Fruit fly (Drosophila melanogaster) whole organism, wandering third instar larva: Measurements from ENCODE around the gene CG31751.

Experiments used
- CrebA ChIP-seq: fragments of 200-800 bp; sonication (Bioruptor generic); optimal IDR thresholded peaks from 2 replicates; lab custom pipeline; 2016; ENCODE audit warnings: missing biosample characterization, mild to moderate bottlenecking, missing genetic modification characterization, borderline replicate concordance
- HLH106 ChIP-seq: fragments of 200-800 bp; optimal IDR thresholded peaks from 3 replicates; lab custom pipeline; 2019; ENCODE audit warnings: missing biosample characterization, mild to moderate bottlenecking, missing genetic modification characterization, moderate library complexity
- Jra ChIP-seq: sonication (Bioruptor generic); optimal IDR thresholded peaks from 2 replicates; lab custom pipeline; 2016; ENCODE audit warnings: missing biosample characterization, missing genetic modification characterization
- N ChIP-seq: fragments of >200 bp; optimal IDR thresholded peaks from 2 replicates; lab custom pipeline; 2018; ENCODE audit warnings: missing biosample characterization, missing external identifiers, missing genetic modification characterization
- pan ChIP-seq: fragments of >200 bp; optimal IDR thresholded peaks from 2 replicates; lab custom pipeline; 2017

DNA sequence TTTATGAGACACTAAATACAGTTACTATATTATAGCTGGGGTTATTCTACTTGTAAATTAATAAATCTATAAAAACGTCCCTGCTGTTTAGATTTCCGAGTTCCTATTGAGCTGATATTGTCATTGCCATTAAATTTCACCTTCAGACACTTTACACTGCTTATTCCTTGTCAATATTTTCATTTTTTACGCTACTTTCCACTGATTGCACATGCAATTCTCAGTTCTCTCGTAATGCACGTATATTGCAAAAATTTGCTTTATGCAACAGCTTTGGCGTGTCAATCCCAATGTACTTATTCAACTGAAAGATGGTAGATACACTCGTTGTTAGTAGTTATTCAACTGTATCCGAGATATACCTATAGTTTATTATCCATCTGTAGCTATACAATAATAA is 44.6 kb upstream of the CG31751 start:
- no peak for TF ChIP-seq N (GFP tag; lab: Kevin White, UChicago)
- no peak for TF ChIP-seq Jra (GFP tag; lab: Kevin White, UChicago)
- TF ChIP-seq pan (lab: Kevin White, UChicago) = no peak
- no peak for TF ChIP-seq CrebA (GFP tag; lab: Kevin White, UChicago)
- TF ChIP-seq HLH106 (tag; lab: Kevin White, UChicago) = no peak
